Worm (Caenorhabditis elegans) whole organism, early embryonic: ENCODE results near the gene Y113G7B.12.

ENCODE experiments used
- aly-1 ChIP-seq: sonication (generic microtip); optimal IDR thresholded peaks from 2 replicates; lab custom pipeline; 2016; ENCODE audit warnings: missing genetic modification characterization, missing compliant biosample characterization
- ama-1 ChIP-seq: fragments of 150-350 bp; optimal IDR thresholded peaks from 2 replicates; lab custom pipeline; 2014
- ceh-36 ChIP-seq: sonication (generic microtip); optimal IDR thresholded peaks from 2 replicates; lab custom pipeline; 2016; ENCODE audit warnings: missing genetic modification characterization, inconsistent platforms, missing compliant biosample characterization
- ets-7 ChIP-seq: sonication (generic microtip); optimal IDR thresholded peaks from 2 replicates; lab custom pipeline; 2016; ENCODE audit warnings: missing genotype, missing genetic modification characterization, missing compliant biosample characterization
- flt-1 ChIP-seq: fragments of 200-800 bp; sonication (Bioruptor generic); IDR thresholded peaks from 2 replicates; pipeline ENCODE4 v1.3.6; 2022; ENCODE audit warnings: missing genetic modification characterization, missing compliant biosample characterization
- hmg-4 ChIP-seq: fragments of 200-800 bp; sonication (Bioruptor generic); optimal IDR thresholded peaks from 2 replicates; lab custom pipeline; 2018; ENCODE audit warnings: mild to moderate bottlenecking, missing genetic modification characterization, missing compliant biosample characterization
- hnd-1 ChIP-seq: sonication (generic microtip); optimal IDR thresholded peaks from 2 replicates; lab custom pipeline; 2016; ENCODE audit warnings: missing genetic modification characterization, missing compliant biosample characterization
- sea-1 ChIP-seq: fragments of 200-800 bp; sonication (Bioruptor generic); conservative IDR thresholded peaks from 2 replicates; pipeline ENCODE4 v1.3.6; 2022; ENCODE audit warnings: missing genetic modification characterization, missing compliant biosample characterization
- tbx-37 ChIP-seq: fragments of 200-800 bp; sonication (Bioruptor generic); conservative IDR thresholded peaks from 2 replicates; pipeline ENCODE4 v1.3.6; 2022; ENCODE audit warnings: missing genetic modification reagents, missing genetic modification characterization, missing compliant biosample characterization
- tra-4 ChIP-seq: sonication (generic microtip); optimal IDR thresholded peaks from 2 replicates; lab custom pipeline; 2017; ENCODE audit warnings: missing genetic modification characterization, missing compliant biosample characterization

- TF ChIP-seq ama-1 (lab: Kevin White, UChicago) (no peak), hmg-4 (GFP tag; lab: Kevin White, UChicago) (no peak), aly-1 (tag; lab: Kevin White, UChicago) (no peak), tra-4 (tag; lab: Kevin White, UChicago) (no peak), ceh-36 (tag; lab: Kevin White, UChicago) (no peak), ets-7 (tag; lab: Kevin White, UChicago) (no peak), hnd-1 (no peak), sea-1 (no peak), tbx-37 (GFP tag; lab: Robert Waterston, UW) (no peak), flt-1 (no peak)
Observed at ce11 chrV:20223725-20224124, 11.2 kb upstream of the Y113G7B.12 start.
